Worm (Caenorhabditis elegans) whole organism, midembryonic: ENCODE data around the gene rnh-1.0.

ENCODE experiments used
- T22C8.4 ChIP-seq: fragments of 200-800 bp; sonication (Bioruptor generic); IDR thresholded peaks from 2 replicates; pipeline ENCODE4 v1.3.6; 2022; ENCODE audit warnings: missing genetic modification characterization, missing compliant biosample characterization
- cog-1 ChIP-seq: sonication (generic microtip); optimal IDR thresholded peaks from 2 replicates; lab custom pipeline; 2016; ENCODE audit warnings: missing genetic modification characterization, missing compliant biosample characterization
- flt-1 ChIP-seq: fragments of 200-800 bp; sonication (Bioruptor generic); IDR thresholded peaks from 2 replicates; pipeline ENCODE4 v1.3.6; 2022; ENCODE audit warnings: missing genetic modification characterization, missing compliant biosample characterization
- klf-2 ChIP-seq: fragments of 200-800 bp; sonication (Bioruptor generic); conservative IDR thresholded peaks from 2 replicates; pipeline ENCODE4 v1.3.6; 2022; ENCODE audit warnings: missing genetic modification reagents, missing genetic modification characterization, missing compliant biosample characterization
- med-1 ChIP-seq: sonication (generic microtip); optimal IDR thresholded peaks from 2 replicates; lab custom pipeline; 2017; ENCODE audit warnings: missing genetic modification characterization, mild to moderate bottlenecking, missing compliant biosample characterization, antibody characterized with exemption, missing genetic modification reagents; ENCODE audit not compliant: insufficient read depth
- ref-1 ChIP-seq: fragments of 200-800 bp; sonication (Bioruptor generic); conservative IDR thresholded peaks from 2 replicates; pipeline ENCODE4 v1.3.6; 2022; ENCODE audit warnings: missing genetic modification reagents, missing genetic modification characterization, missing compliant biosample characterization
- tab-1 ChIP-seq: fragments of 200-800 bp; sonication (Bioruptor generic); IDR thresholded peaks from 2 replicates; pipeline ENCODE4 v1.3.6; 2022; ENCODE audit warnings: missing genetic modification characterization, missing compliant biosample characterization
- ztf-23 ChIP-seq: fragments of 200-800 bp; sonication (Bioruptor generic); IDR thresholded peaks from 2 replicates; pipeline ENCODE4 v1.3.6; 2022; ENCODE audit warnings: missing genetic modification reagents, missing genetic modification characterization, missing compliant biosample characterization
- ztf-29 ChIP-seq: fragments of 200-800 bp; sonication (Bioruptor generic); IDR thresholded peaks from 2 replicates; pipeline ENCODE4 v1.3.6; 2022; ENCODE audit warnings: missing genetic modification reagents, missing genetic modification characterization, missing compliant biosample characterization

Gene rnh-1.0

ce11 chrII:4985961-4986503 lies 9.1 kb upstream of the rnh-1.0 start:
- TF ChIP-seq klf-2 (GFP tag; lab: Robert Waterston, UW) (no peak), ztf-23 (GFP tag; lab: Robert Waterston, UW) (no peak), ref-1 (GFP tag; lab: Robert Waterston, UW) (no peak), cog-1 (tag; lab: Kevin White, UChicago) (no peak), tab-1 (GFP tag; lab: Robert Waterston, UW) (no peak), med-1 (GFP tag; lab: Kevin White, UChicago) (no peak), flt-1 (GFP tag; lab: Robert Waterston, UW) (no peak), ztf-29 (GFP tag; lab: Robert Waterston, UW) (no peak), T22C8.4 (GFP tag; lab: Robert Waterston, UW) (no peak)

ce11 chrII:4986664-4987063 lies 8.5 kb upstream of the rnh-1.0 start:
- TF ChIP-seq flt-1 (GFP tag; lab: Robert Waterston, UW) (no peak), ref-1 (GFP tag; lab: Robert Waterston, UW) (no peak), T22C8.4 (GFP tag; lab: Robert Waterston, UW) (no peak), tab-1 (GFP tag; lab: Robert Waterston, UW) (no peak), cog-1 (tag; lab: Kevin White, UChicago) (no peak), ztf-29 (GFP tag; lab: Robert Waterston, UW) (no peak), ztf-23 (GFP tag; lab: Robert Waterston, UW) (no peak), klf-2 (GFP tag; lab: Robert Waterston, UW) (no peak), med-1 (GFP tag; lab: Kevin White, UChicago) (no peak)

ce11 chrII:4987257-4987656 lies 7.9 kb upstream of the rnh-1.0 start:
- TF ChIP-seq tab-1 (GFP tag; lab: Robert Waterston, UW) (no peak), cog-1 (tag; lab: Kevin White, UChicago) (no peak), ztf-29 (GFP tag; lab: Robert Waterston, UW) (no peak), klf-2 (GFP tag; lab: Robert Waterston, UW) (no peak), T22C8.4 (GFP tag; lab: Robert Waterston, UW) (no peak), med-1 (GFP tag; lab: Kevin White, UChicago) (no peak), ref-1 (GFP tag; lab: Robert Waterston, UW) (no peak), ztf-23 (GFP tag; lab: Robert Waterston, UW) (no peak), flt-1 (GFP tag; lab: Robert Waterston, UW) (no peak)

- no peak for TF ChIP-seq ztf-29 (GFP tag; lab: Robert Waterston, UW)
- no peak for TF ChIP-seq tab-1 (GFP tag; lab: Robert Waterston, UW)
- no peak for TF ChIP-seq med-1 (GFP tag; lab: Kevin White, UChicago)
- TF ChIP-seq ref-1 (GFP tag; lab: Robert Waterston, UW): no peak
Measured at ce11 chrII:4989802-4990201, 5.3 kb upstream of the rnh-1.0 start, which contains the start of gene T27F7.12. Gene T27F7.12, plus strand, starts transcription at chrII:4990102.

- TF ChIP-seq ztf-29 (GFP tag; lab: Robert Waterston, UW) (no peak), ref-1 (GFP tag; lab: Robert Waterston, UW) (no peak), cog-1 (tag; lab: Kevin White, UChicago) (no peak), tab-1 (GFP tag; lab: Robert Waterston, UW) (no peak), T22C8.4 (GFP tag; lab: Robert Waterston, UW) (no peak), med-1 (GFP tag; lab: Kevin White, UChicago) (no peak), flt-1 (GFP tag; lab: Robert Waterston, UW) (no peak), ztf-23 (GFP tag; lab: Robert Waterston, UW) (no peak), klf-2 (GFP tag; lab: Robert Waterston, UW) (no peak)
Measured at ce11 chrII:4992977-4993376, 2.1 kb upstream of the rnh-1.0 start, which contains the start of gene pigb-1. Gene pigb-1, minus strand, starts transcription at chrII:4993077.

ce11 chrII:4993530-4994192 lies 1.5 kb upstream of the rnh-1.0 start, which contains the start of the genes eif-1 and vps-24:
Gene eif-1, minus strand, starts transcription at chrII:4993580.
Gene vps-24, plus strand, starts transcription at chrII:4993998.
- no peak for TF ChIP-seq cog-1 (tag; lab: Kevin White, UChicago)
- no peak for TF ChIP-seq klf-2 (GFP tag; lab: Robert Waterston, UW)
- no peak for TF ChIP-seq tab-1 (GFP tag; lab: Robert Waterston, UW)
- no peak for TF ChIP-seq ztf-23 (GFP tag; lab: Robert Waterston, UW)
- TF ChIP-seq ref-1 (GFP tag; lab: Robert Waterston, UW): no peak
- no peak for TF ChIP-seq flt-1 (GFP tag; lab: Robert Waterston, UW)
- TF ChIP-seq ztf-29 (GFP tag; lab: Robert Waterston, UW): no peak
- no peak for TF ChIP-seq T22C8.4 (GFP tag; lab: Robert Waterston, UW)
- no peak for TF ChIP-seq med-1 (GFP tag; lab: Kevin White, UChicago)

ce11 chrII:4998657-4999056 lies 3.5 kb downstream of the rnh-1.0 start, which contains the start of gene F59A6.11:
Gene F59A6.11, minus strand, starts transcription at chrII:4998757.
- TF ChIP-seq T22C8.4 (GFP tag; lab: Robert Waterston, UW) (no peak), ztf-29 (GFP tag; lab: Robert Waterston, UW) (no peak), ztf-23 (GFP tag; lab: Robert Waterston, UW) (no peak), tab-1 (GFP tag; lab: Robert Waterston, UW) (no peak), klf-2 (GFP tag; lab: Robert Waterston, UW) (no peak), ref-1 (GFP tag; lab: Robert Waterston, UW) (no peak), cog-1 (tag; lab: Kevin White, UChicago) (no peak), flt-1 (GFP tag; lab: Robert Waterston, UW) (no peak), med-1 (GFP tag; lab: Kevin White, UChicago) (no peak)

ce11 chrII:4999122-4999521 lies 4.0 kb downstream of the rnh-1.0 start, which contains the start of gene citk-2:
Gene citk-2, plus strand, starts transcription at chrII:4999520.
- TF ChIP-seq flt-1 (GFP tag; lab: Robert Waterston, UW) (no peak), klf-2 (GFP tag; lab: Robert Waterston, UW) (no peak), ztf-23 (GFP tag; lab: Robert Waterston, UW) (no peak), cog-1 (tag; lab: Kevin White, UChicago) (no peak), tab-1 (GFP tag; lab: Robert Waterston, UW) (no peak), med-1 (GFP tag; lab: Kevin White, UChicago) (no peak), ztf-29 (GFP tag; lab: Robert Waterston, UW) (no peak)
